Fruit fly (Drosophila melanogaster) whole organism, embryonic: ENCODE data around the gene CG1951.

Source experiments
- Ada2b ChIP-seq: fragments of 200-800 bp; sonication (Bioruptor generic); IDR thresholded peaks from 2 replicates; pipeline ENCODE4 v1.3.6; 2022; ENCODE audit warnings: missing biosample characterization, missing genetic modification characterization
- Bgb ChIP-seq: fragments of 200-800 bp; sonication (Bioruptor generic); IDR thresholded peaks from 2 replicates; pipeline ENCODE4 v1.3.6; 2022; ENCODE audit warnings: missing biosample characterization, missing genetic modification characterization; ENCODE audit not compliant: partially characterized antibody
- CG11504 ChIP-seq: fragments of 200-800 bp; sonication (Bioruptor generic); optimal IDR thresholded peaks from 3 replicates; lab custom pipeline; 2019; ENCODE audit warnings: missing biosample characterization, mild to moderate bottlenecking, missing genetic modification characterization, moderate library complexity
- CG11560 ChIP-seq: fragments of 200-800 bp; sonication (Bioruptor generic); IDR thresholded peaks from 3 replicates; pipeline ENCODE4 v1.3.6; 2022; ENCODE audit warnings: missing biosample characterization, missing genetic modification characterization
- CG12104 ChIP-seq: fragments of 200-800 bp; sonication (Bioruptor generic); optimal IDR thresholded peaks from 3 replicates; lab custom pipeline; 2016; ENCODE audit warnings: missing biosample characterization, missing genetic modification characterization
- CG14667 ChIP-seq: fragments of 200-800 bp; sonication (Bioruptor generic); IDR thresholded peaks from 2 replicates; pipeline ENCODE4 v1.3.6; 2022; ENCODE audit warnings: missing biosample characterization, missing genetic modification characterization
- CG15696 ChIP-seq: fragments of 200-800 bp; sonication (Bioruptor generic); optimal IDR thresholded peaks from 2 replicates; lab custom pipeline; 2019; ENCODE audit warnings: missing biosample characterization, mild to moderate bottlenecking, missing genetic modification characterization, moderate library complexity
- CG1603 ChIP-seq: fragments of 200-800 bp; sonication (Bioruptor generic); optimal IDR thresholded peaks from 2 replicates; lab custom pipeline; 2019; ENCODE audit warnings: missing biosample characterization, mild to moderate bottlenecking, missing genetic modification characterization, moderate library complexity
- CG17385 ChIP-seq: fragments of 200-800 bp; sonication (Bioruptor generic); optimal IDR thresholded peaks from 3 replicates; lab custom pipeline; 2018; ENCODE audit warnings: missing biosample characterization, mild to moderate bottlenecking, missing genetic modification characterization
- CG17568 ChIP-seq: fragments of 200-800 bp; sonication (Bioruptor generic); optimal IDR thresholded peaks from 2 replicates; lab custom pipeline; 2018; ENCODE audit warnings: missing biosample characterization, mild to moderate bottlenecking, missing genetic modification characterization, moderate library complexity
- CG17829 ChIP-seq: fragments of 200-800 bp; optimal IDR thresholded peaks from 2 replicates; lab custom pipeline; 2019; ENCODE audit warnings: missing biosample characterization, mild to moderate bottlenecking, missing genetic modification characterization, moderate library complexity
- CG18262 ChIP-seq: fragments of 200-800 bp; optimal IDR thresholded peaks from 3 replicates; lab custom pipeline; 2019; ENCODE audit warnings: missing biosample characterization, mild to moderate bottlenecking, missing genetic modification characterization, moderate library complexity
- CG18599 ChIP-seq: fragments of 200-800 bp; sonication (Bioruptor generic); optimal IDR thresholded peaks from 3 replicates; lab custom pipeline; 2017; ENCODE audit warnings: missing biosample characterization, missing genetic modification characterization, mild to moderate bottlenecking, moderate library complexity, missing genetic modification reagents
- CG30431 ChIP-seq: fragments of 200-800 bp; sonication (Bioruptor generic); optimal IDR thresholded peaks from 2 replicates; lab custom pipeline; 2017; ENCODE audit warnings: missing biosample characterization, missing genetic modification characterization
- CG31441 ChIP-seq: fragments of 200-800 bp; sonication (Bioruptor generic); IDR thresholded peaks from 2 replicates; pipeline ENCODE4 v1.3.6; 2022; ENCODE audit warnings: missing biosample characterization, missing genetic modification characterization
- CG33557 ChIP-seq: fragments of 200-800 bp; sonication (Bioruptor generic); optimal IDR thresholded peaks from 2 replicates; lab custom pipeline; 2019; ENCODE audit warnings: missing biosample characterization, mild to moderate bottlenecking, missing genetic modification characterization, moderate library complexity
- CG6254 ChIP-seq: fragments of 200-800 bp; sonication (Bioruptor generic); optimal IDR thresholded peaks from 3 replicates; lab custom pipeline; 2017; ENCODE audit warnings: mild to moderate bottlenecking, missing biosample characterization, missing genetic modification reagents, missing genetic modification characterization
- CG7786 ChIP-seq: fragments of 200-800 bp; sonication (Bioruptor generic); optimal IDR thresholded peaks from 2 replicates; lab custom pipeline; 2016; ENCODE audit warnings: missing biosample characterization, missing genetic modification characterization
- CG7839 ChIP-seq: fragments of 200-800 bp; sonication (Bioruptor generic); optimal IDR thresholded peaks from 3 replicates; lab custom pipeline; 2018; ENCODE audit warnings: missing biosample characterization, mild to moderate bottlenecking, missing genetic modification characterization, moderate library complexity
- CG8388 ChIP-seq: fragments of 200-800 bp; sonication (Bioruptor generic); optimal IDR thresholded peaks from 2 replicates; lab custom pipeline; 2019; ENCODE audit warnings: missing biosample characterization, mild to moderate bottlenecking, missing genetic modification characterization, moderate library complexity
- CHES-1-like ChIP-seq: fragments of 200-800 bp; sonication (Bioruptor generic); optimal IDR thresholded peaks from 2 replicates; lab custom pipeline; 2016; ENCODE audit warnings: missing biosample characterization, missing genetic modification characterization
- D ChIP-seq, 2 experiments: fragments of 200-800 bp in 1 of 2; fragments of >200 bp in 1 of 2; sonication (Bioruptor generic) in 1 of 2; optimal IDR thresholded peaks; 2 replicates in 1 of 2; 3 replicates in 1 of 2; lab custom pipeline; 2017; ENCODE audit warnings: mild to moderate bottlenecking in 1 of 2, missing biosample characterization in 1 of 2, missing genetic modification characterization in 1 of 2, missing genetic modification reagents in 1 of 2
- Dip2 ChIP-seq: fragments of 200-800 bp; sonication (Bioruptor generic); IDR thresholded peaks from 2 replicates; pipeline ENCODE4 v1.3.6; 2022; ENCODE audit warnings: missing biosample characterization, missing genetic modification characterization
- Dref ChIP-seq: fragments of 200-800 bp; sonication (Bioruptor generic); IDR thresholded peaks from 2 replicates; pipeline ENCODE4 v1.3.6; 2022; ENCODE audit warnings: missing biosample characterization, missing genetic modification characterization
- E2f2 ChIP-seq: fragments of 200-800 bp; sonication (Bioruptor generic); IDR thresholded peaks from 2 replicates; pipeline ENCODE4 v1.3.6; 2022; ENCODE audit warnings: missing biosample characterization, missing genetic modification characterization
- Hsf ChIP-seq: fragments of 200-800 bp; sonication (Bioruptor generic); optimal IDR thresholded peaks from 3 replicates; lab custom pipeline; 2016; ENCODE audit warnings: missing biosample characterization, missing genetic modification characterization
- MBD-R2 ChIP-seq: fragments of 200-800 bp; sonication (Bioruptor generic); IDR thresholded peaks from 2 replicates; pipeline ENCODE4 v1.3.6; 2022; ENCODE audit warnings: missing biosample characterization, missing genetic modification characterization
- NC2α ChIP-seq: fragments of 200-800 bp; sonication (Bioruptor generic); optimal IDR thresholded peaks from 2 replicates; lab custom pipeline; 2016; ENCODE audit warnings: missing biosample characterization, missing genetic modification characterization
- PHDP ChIP-seq: fragments of 200-800 bp; sonication (Bioruptor generic); optimal IDR thresholded peaks from 3 replicates; lab custom pipeline; 2018; ENCODE audit warnings: missing biosample characterization, mild to moderate bottlenecking, missing genetic modification characterization, moderate library complexity
- al ChIP-seq: fragments of 200-800 bp; sonication (Bioruptor generic); IDR thresholded peaks from 2 replicates; pipeline ENCODE4 v1.3.6; 2022; ENCODE audit warnings: missing biosample characterization, missing genetic modification characterization
- chm ChIP-seq: fragments of 200-800 bp; sonication (Bioruptor generic); IDR thresholded peaks from 2 replicates; pipeline ENCODE4 v1.3.6; 2022; ENCODE audit warnings: missing biosample characterization, missing genetic modification characterization
- dm ChIP-seq: fragments of 200-800 bp; sonication (Bioruptor generic); optimal IDR thresholded peaks from 3 replicates; lab custom pipeline; 2016; ENCODE audit warnings: missing biosample characterization, missing genetic modification characterization
- dpn ChIP-seq, 2 experiments: fragments of 200-800 bp; sonication (Bioruptor generic); optimal IDR thresholded peaks; 3 replicates each; lab custom pipeline; 2016; ENCODE audit warnings: missing biosample characterization in 2 of 2, missing genetic modification characterization in 2 of 2
- gcm2 ChIP-seq: fragments of 200-800 bp; sonication (Bioruptor generic); optimal IDR thresholded peaks from 2 replicates; lab custom pipeline; 2016; ENCODE audit warnings: missing biosample characterization, missing genetic modification characterization
- ind ChIP-seq: fragments of 200-800 bp; sonication (Bioruptor generic); optimal IDR thresholded peaks from 3 replicates; lab custom pipeline; 2016; ENCODE audit warnings: missing biosample characterization, missing genetic modification characterization
- insv ChIP-seq, 2 experiments: fragments of 200-800 bp; sonication (Bioruptor generic); optimal IDR thresholded peaks; 3 replicates each; lab custom pipeline; 2016 to 2018; ENCODE audit warnings: missing biosample characterization in 2 of 2, missing genetic modification characterization in 2 of 2
- jigr1 ChIP-seq: fragments of 200-800 bp; sonication (Bioruptor generic); IDR thresholded peaks from 3 replicates; pipeline ENCODE4 v1.3.6; 2022; ENCODE audit warnings: missing biosample characterization, missing genetic modification characterization
- lilli ChIP-seq: fragments of 200-800 bp; sonication (Bioruptor generic); optimal IDR thresholded peaks from 3 replicates; lab custom pipeline; 2016; ENCODE audit warnings: missing biosample characterization, missing genetic modification characterization
- luna ChIP-seq: fragments of 200-800 bp; sonication (Bioruptor generic); optimal IDR thresholded peaks from 2 replicates; lab custom pipeline; 2016; ENCODE audit warnings: missing biosample characterization, missing genetic modification characterization
- mirr ChIP-seq: fragments of 200-800 bp; sonication (Bioruptor generic); optimal IDR thresholded peaks from 3 replicates; lab custom pipeline; 2018; ENCODE audit warnings: missing biosample characterization, mild to moderate bottlenecking, missing genetic modification characterization
- mld ChIP-seq: fragments of 200-800 bp; sonication (Bioruptor generic); IDR thresholded peaks from 3 replicates; pipeline ENCODE4 v1.3.6; 2022; ENCODE audit warnings: missing biosample characterization, missing genetic modification characterization; ENCODE audit not compliant: partially characterized antibody
- prd ChIP-seq, 3 experiments: fragments of >200 bp in 2 of 3; fragments of 200-800 bp in 1 of 3; sonication (Bioruptor generic) in 1 of 3; optimal IDR thresholded peaks in 2 of 3; IDR thresholded peaks in 1 of 3; 2 replicates in 2 of 3; 3 replicates in 1 of 3; pipeline versions ENCODE4 v1.3.6 to Lab custom; 2017 to 2022; ENCODE audit warnings: missing biosample characterization in 1 of 3, missing genetic modification characterization in 1 of 3
- pum ChIP-seq: fragments of 200-800 bp; sonication (Bioruptor generic); optimal IDR thresholded peaks from 2 replicates; lab custom pipeline; 2016; ENCODE audit warnings: missing biosample characterization, missing genetic modification characterization
- sd ChIP-seq: fragments of 200-800 bp; sonication (Bioruptor generic); optimal IDR thresholded peaks from 3 replicates; lab custom pipeline; 2018; ENCODE audit warnings: missing biosample characterization, mild to moderate bottlenecking, missing genetic modification characterization, moderate library complexity
- sens ChIP-seq: fragments of 200-800 bp; sonication (Bioruptor generic); peaks from one replicate; lab custom pipeline; 2016; ENCODE audit warnings: missing biosample characterization, missing genetic modification characterization
- sim ChIP-seq: fragments of 200-800 bp; sonication (Bioruptor generic); IDR thresholded peaks from 2 replicates; pipeline ENCODE4 v1.3.6; 2022; ENCODE audit warnings: missing biosample characterization, missing genetic modification characterization
- tin ChIP-seq: fragments of 200-800 bp; sonication (Bioruptor generic); optimal IDR thresholded peaks from 3 replicates; lab custom pipeline; 2016; ENCODE audit warnings: missing biosample characterization, missing genetic modification characterization
- vfl ChIP-seq: fragments of 200-800 bp; sonication (Bioruptor generic); optimal IDR thresholded peaks from 2 replicates; lab custom pipeline; 2016; ENCODE audit warnings: missing biosample characterization, missing genetic modification characterization

The CG1951 gene

dm6 chr3R:29038960-29039581 lies 12.0 kb downstream of the CG1951 start, which contains the start of the genes Slu7 and Pkc98E (continued):
- TF ChIP-seq CHES-1-like (GFP tag; lab: Kevin White, UChicago) (peak; percentile 66), Bgb (GFP tag; lab: Robert Waterston, UW) (peak; percentile 93), CG18599 (peak; percentile 68), CG14667 (GFP tag; lab: Robert Waterston, UW) (0 out of 2 replicates have a peak, but pooled peaks have one; percentile 12), Dip2 (GFP tag; lab: Robert Waterston, UW) (no peak), ind (GFP tag; lab: Kevin White, UChicago) (peak; percentile 61), pum (peak; percentile 52), Dref (GFP tag; lab: Robert Waterston, UW) (peak; percentile 88), jigr1 (no peak), CG12104 (GFP tag; lab: Kevin White, UChicago) (peak; percentile 9), vfl (GFP tag; lab: Kevin White, UChicago) (peak; percentile 56), insv (GFP tag; optimal IDR thresholded peaks at IDR 0.05; lab: Kevin White, UChicago) (peak; percentile 97 to 99), CG6254 (GFP tag; lab: Kevin White, UChicago) (no peak), dpn (GFP tag; optimal IDR thresholded peaks at IDR 0.05; lab: Kevin White, UChicago) (peak; percentile 70 to 72), CG18262 (tag; lab: Kevin White, UChicago) (no peak), gcm2 (no peak), CG11560 (tag; lab: Robert Waterston, UW) (no peak), Hsf (GFP tag; lab: Kevin White, UChicago) (peak; percentile 70), al (peak; percentile 48; the same call in 1 of the 2 replicates), CG15696 (tag; lab: Kevin White, UChicago) (no peak), luna (GFP tag; lab: Kevin White, UChicago) (peak; percentile 60), mirr (GFP tag; lab: Kevin White, UChicago) (peak; percentile 30), CG33557 (GFP tag; lab: Kevin White, UChicago) (peak; percentile 21), chm (GFP tag; lab: Robert Waterston, UW) (peak; percentile 22; the same call in 1 of the 2 replicates), CG30431 (GFP tag; lab: Kevin White, UChicago) (peak; percentile 16), E2f2 (0 out of 2 replicates have a peak, but pooled peaks have one; percentile 25), CG7786 (GFP tag; lab: Kevin White, UChicago) (peak; percentile 72), CG17568 (GFP tag; lab: Kevin White, UChicago) (no peak), CG31441 (GFP tag; lab: Robert Waterston, UW) (peak; percentile 10; the same call in 1 of the 2 replicates), MBD-R2 (GFP tag; lab: Robert Waterston, UW) (peak; percentile 87), dm (peak; percentile 63), mld (GFP tag; lab: Robert Waterston, UW) (peak; percentile 81; the same call in 2 of the 3 replicates), sd (peak; percentile 53), CG1603 (tag; lab: Kevin White, UChicago) (peak; percentile 73), CG11504 (peak; percentile 42), CG17385 (GFP tag; lab: Kevin White, UChicago) (peak; percentile 58), tin (GFP tag; lab: Kevin White, UChicago) (peak; percentile 70)

dm6 chr3R:29039704-29040430 lies 12.8 kb downstream of the CG1951 start:
- TF ChIP-seq CG8388 (GFP tag; lab: Kevin White, UChicago): peak; percentile 25
- TF ChIP-seq prd (optimal IDR thresholded peaks at IDR 0.05; lab: Kevin White, UChicago): no peak
- 0 out of 3 replicates have a peak, but pooled peaks have one; percentile 17 for TF ChIP-seq prd (GFP tag; IDR thresholded peaks at IDR 0.05; lab: Robert Waterston, UW)
- TF ChIP-seq CG7839 (tag; lab: Kevin White, UChicago): peak; percentile 6
- peak; percentile 22; the same call in 1 of the 2 replicates for TF ChIP-seq Ada2b
- no peak for TF ChIP-seq sim (GFP tag; lab: Robert Waterston, UW)
- no peak for TF ChIP-seq PHDP (tag; lab: Kevin White, UChicago)
- TF ChIP-seq D (optimal IDR thresholded peaks at IDR 0.05; lab: Kevin White, UChicago): no peak
- TF ChIP-seq D (GFP tag; optimal IDR thresholded peaks at IDR 0.05; lab: Kevin White, UChicago): no peak
- peak; percentile 92 for TF ChIP-seq sens (GFP tag; lab: Kevin White, UChicago)
- peak; percentile 19 for TF ChIP-seq CG17829 (tag; lab: Kevin White, UChicago)
- peak; percentile 65 for TF ChIP-seq lilli
- no peak for TF ChIP-seq NC2α
